Worm (Caenorhabditis elegans) whole organism, early embryonic: ENCODE measurements around the gene F42C5.9.

Experiments
- B0310.2 ChIP-seq: sonication (generic microtip); optimal IDR thresholded peaks from 2 replicates; lab custom pipeline; 2016; ENCODE audit warnings: mild to moderate bottlenecking, missing genetic modification characterization, missing compliant biosample characterization
- hmbx-1 ChIP-seq: sonication (generic microtip); optimal IDR thresholded peaks from 2 replicates; lab custom pipeline; 2016; ENCODE audit warnings: mild to moderate bottlenecking, missing genetic modification characterization, missing compliant biosample characterization
- tbx-37 ChIP-seq: fragments of 200-800 bp; sonication (Bioruptor generic); conservative IDR thresholded peaks from 2 replicates; pipeline ENCODE4 v1.3.6; 2022; ENCODE audit warnings: missing genetic modification reagents, missing genetic modification characterization, missing compliant biosample characterization
- tra-4 ChIP-seq: sonication (generic microtip); optimal IDR thresholded peaks from 2 replicates; lab custom pipeline; 2017; ENCODE audit warnings: missing genetic modification characterization, missing compliant biosample characterization

ce11 chrIV:7308974-7309373 lies 7.9 kb downstream of the F42C5.9 start, which contains the start of gene F42C5.6:
- TF ChIP-seq hmbx-1 (tag; lab: Kevin White, UChicago) (no peak), tra-4 (no peak), tbx-37 (GFP tag; lab: Robert Waterston, UW) (no peak), B0310.2 (no peak)
